Worm (Caenorhabditis elegans) whole organism, mixed stage, embryonic: ENCODE data around the gene F09E5.3.

Source experiments
- bed-3 ChIP-seq: fragments of 200-800 bp; sonication (Bioruptor generic); optimal IDR thresholded peaks from 3 replicates; lab custom pipeline; 2018; ENCODE audit warnings: mild to moderate bottlenecking, missing genetic modification characterization, moderate library complexity, missing compliant biosample characterization
- blmp-1 ChIP-seq: fragments of 150-350 bp; optimal IDR thresholded peaks from 2 replicates; lab custom pipeline; 2014; ENCODE audit warnings: missing biosample characterization, missing genetic modification characterization
- ces-1 ChIP-seq: fragments of 150-350 bp; optimal IDR thresholded peaks from 2 replicates; lab custom pipeline; 2014; ENCODE audit warnings: missing biosample characterization, missing genetic modification reagents, missing genetic modification characterization
- flh-1 ChIP-seq: fragments of 200-800 bp; sonication (Bioruptor generic); optimal IDR thresholded peaks from 2 replicates; lab custom pipeline; 2018; ENCODE audit warnings: mild to moderate bottlenecking, missing genetic modification characterization, moderate library complexity, missing compliant biosample characterization
- ham-2 ChIP-seq: fragments of 200-800 bp; sonication (Bioruptor generic); optimal IDR thresholded peaks from 2 replicates; lab custom pipeline; 2018; ENCODE audit warnings: mild to moderate bottlenecking, missing genetic modification characterization, missing compliant biosample characterization
- mab-5 ChIP-seq: fragments of 150-350 bp; optimal IDR thresholded peaks from 2 replicates; lab custom pipeline; 2014; ENCODE audit warnings: missing biosample characterization, missing genetic modification characterization
- nhr-237 ChIP-seq: fragments of 150-350 bp; optimal IDR thresholded peaks from 2 replicates; lab custom pipeline; 2014; ENCODE audit warnings: missing biosample characterization, missing genetic modification characterization
- nhr-28 ChIP-seq: fragments of 150-350 bp; optimal IDR thresholded peaks from 2 replicates; lab custom pipeline; 2014; ENCODE audit warnings: missing biosample characterization, missing genetic modification characterization
- pha-4 ChIP-seq: fragments of 150-350 bp; optimal IDR thresholded peaks from 2 replicates; lab custom pipeline; 2018; ENCODE audit warnings: missing biosample characterization, missing genetic modification reagents, missing genetic modification characterization
- unc-62 ChIP-seq: fragments of 150-350 bp; optimal IDR thresholded peaks from 2 replicates; lab custom pipeline; 2014; ENCODE audit warnings: missing biosample characterization, missing genetic modification reagents, missing genetic modification characterization
- zip-8 ChIP-seq: fragments of 150-350 bp; optimal IDR thresholded peaks from 2 replicates; lab custom pipeline; 2014; ENCODE audit warnings: missing biosample characterization, missing genetic modification characterization
- ztf-11 ChIP-seq: fragments of 150-350 bp; optimal IDR thresholded peaks from 2 replicates; lab custom pipeline; 2014; ENCODE audit warnings: missing biosample characterization, missing genetic modification characterization

DNA sequence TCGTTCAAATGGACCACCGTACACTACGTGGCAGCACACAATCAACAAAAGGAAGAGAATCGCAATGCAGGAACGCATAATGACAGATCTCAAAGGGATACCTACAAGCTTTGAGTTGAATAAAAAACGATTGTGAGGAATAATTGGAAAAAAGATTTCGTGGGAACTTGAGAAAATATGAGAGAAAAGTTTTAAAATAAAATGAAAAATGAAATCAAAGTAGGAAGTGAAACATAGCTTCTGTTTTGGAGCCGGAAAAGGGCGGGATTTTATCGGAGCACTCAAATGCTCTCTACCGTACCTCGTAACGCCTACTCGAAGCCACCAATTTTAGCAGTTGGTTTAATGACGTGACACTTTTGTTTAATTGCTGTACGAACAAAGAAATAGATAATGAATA is 29.0 kb upstream of the F09E5.3 start, which contains the start of gene F09E5.14:
- TF ChIP-seq pha-4 (tag; lab: Kevin White, UChicago) (no peak), nhr-28 (no peak), unc-62 (GFP tag; lab: Kevin White, UChicago) (no peak), ham-2 (GFP tag; lab: Kevin White, UChicago) (no peak), zip-8 (no peak), ces-1 (no peak), nhr-237 (tag; lab: Kevin White, UChicago) (no peak), blmp-1 (no peak), bed-3 (no peak), ztf-11 (tag; lab: Kevin White, UChicago) (no peak), flh-1 (GFP tag; lab: Kevin White, UChicago) (no peak), mab-5 (tag; lab: Kevin White, UChicago) (no peak)
